Fruit fly (Drosophila melanogaster): Measurements from ENCODE around the gene Sox21b.
A peak's percentile ranks its signal among the peaks of the same experiment; 100 is the strongest.

Gene Sox21b

DNA sequence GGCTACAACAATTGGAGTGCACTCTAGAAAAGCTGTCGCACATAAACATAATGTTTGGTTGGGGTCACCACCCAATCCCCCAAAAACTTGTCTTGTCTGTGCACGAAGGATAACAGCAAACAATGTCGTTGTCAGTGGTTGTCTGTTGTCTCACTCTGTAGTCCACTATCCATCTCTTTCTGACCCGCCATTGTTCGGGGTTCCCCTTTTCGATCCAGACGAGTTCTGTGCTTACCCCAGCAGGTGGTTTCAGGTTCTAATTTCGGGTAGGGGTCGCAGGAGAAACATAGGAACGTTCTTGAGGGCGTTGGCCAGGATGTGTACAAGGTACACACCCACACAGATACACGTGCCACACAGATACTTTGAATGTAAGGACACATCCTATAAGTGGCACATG lies 12.4 kb downstream of the Sox21b start:
- no peak for TF ChIP-seq psq (optimal IDR thresholded peaks at IDR 0.05)
- no peak for TF ChIP-seq usp (GFP tag; optimal IDR thresholded peaks at IDR 0.05)
- no peak for TF ChIP-seq EcR (GFP tag; optimal IDR thresholded peaks at IDR 0.05)
- no peak for TF ChIP-seq Dll (optimal IDR thresholded peaks at IDR 0.05)
- no peak for TF ChIP-seq pan (optimal IDR thresholded peaks at IDR 0.05)
- no peak for TF ChIP-seq CG8478 (optimal IDR thresholded peaks at IDR 0.05)

dm6 chr3L:14114084-14114483 lies 17.0 kb downstream of the Sox21b start:
- no peak for TF ChIP-seq usp (GFP tag; optimal IDR thresholded peaks at IDR 0.05)
- no peak for TF ChIP-seq pan (optimal IDR thresholded peaks at IDR 0.05)
- TF ChIP-seq psq (optimal IDR thresholded peaks at IDR 0.05) = no peak
- no peak for TF ChIP-seq CG8478 (optimal IDR thresholded peaks at IDR 0.05)
- no peak for TF ChIP-seq Dll (optimal IDR thresholded peaks at IDR 0.05)
- no peak for TF ChIP-seq EcR (GFP tag; optimal IDR thresholded peaks at IDR 0.05)

DNA sequence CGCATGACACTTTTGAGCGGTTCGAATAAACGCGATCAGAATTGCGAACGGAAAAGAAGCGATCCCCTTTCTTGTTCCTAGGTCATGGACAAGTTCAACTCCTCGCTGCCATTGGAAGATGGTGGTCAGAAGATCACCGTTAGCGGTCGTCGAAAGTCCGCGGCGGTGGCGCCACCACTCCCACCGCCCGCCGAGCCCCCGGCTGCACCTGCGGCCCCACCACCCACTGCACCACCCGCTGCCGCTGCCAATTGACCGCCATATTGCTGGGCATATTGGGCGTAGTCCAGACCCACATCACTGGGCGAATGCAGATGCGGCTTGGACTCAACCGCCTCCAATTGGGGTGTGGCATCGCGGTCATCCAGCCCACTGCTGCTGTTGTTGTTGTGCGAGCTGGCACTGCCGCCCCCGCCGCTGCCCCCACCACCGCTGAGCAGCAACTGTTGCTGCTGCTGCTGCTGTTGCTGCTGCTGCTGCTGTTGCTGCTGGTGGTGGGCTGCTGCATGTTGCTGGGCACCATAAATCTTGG lies 18.2 kb downstream of the Sox21b start:
- TF ChIP-seq pan (optimal IDR thresholded peaks at IDR 0.05) (no peak), Dll (optimal IDR thresholded peaks at IDR 0.05) (no peak), usp (GFP tag; optimal IDR thresholded peaks at IDR 0.05) (no peak), EcR (GFP tag; optimal IDR thresholded peaks at IDR 0.05) (no peak), psq (optimal IDR thresholded peaks at IDR 0.05) (no peak), CG8478 (optimal IDR thresholded peaks at IDR 0.05) (no peak)

DNA sequence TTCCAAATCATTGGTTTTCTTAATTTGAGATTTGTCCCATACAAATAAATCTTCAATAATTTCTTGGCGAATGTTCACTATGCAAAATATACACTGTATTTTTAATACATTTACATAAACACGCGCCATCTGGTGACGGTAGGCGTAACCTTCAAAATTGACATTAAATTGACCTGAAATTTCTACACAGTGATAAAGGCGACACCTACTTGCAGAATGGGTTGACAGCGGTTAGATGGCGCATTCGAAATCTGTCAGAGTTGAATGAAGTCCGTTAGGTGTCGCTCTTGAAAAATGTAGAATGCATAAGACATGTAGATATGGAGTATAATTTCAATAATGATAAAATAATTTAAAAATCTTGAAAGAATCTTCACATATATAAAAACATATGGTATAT lies 19.7 kb downstream of the Sox21b start:
- TF ChIP-seq usp (GFP tag; optimal IDR thresholded peaks at IDR 0.05) (no peak), CG8478 (optimal IDR thresholded peaks at IDR 0.05) (peak; percentile 8)

DNA sequence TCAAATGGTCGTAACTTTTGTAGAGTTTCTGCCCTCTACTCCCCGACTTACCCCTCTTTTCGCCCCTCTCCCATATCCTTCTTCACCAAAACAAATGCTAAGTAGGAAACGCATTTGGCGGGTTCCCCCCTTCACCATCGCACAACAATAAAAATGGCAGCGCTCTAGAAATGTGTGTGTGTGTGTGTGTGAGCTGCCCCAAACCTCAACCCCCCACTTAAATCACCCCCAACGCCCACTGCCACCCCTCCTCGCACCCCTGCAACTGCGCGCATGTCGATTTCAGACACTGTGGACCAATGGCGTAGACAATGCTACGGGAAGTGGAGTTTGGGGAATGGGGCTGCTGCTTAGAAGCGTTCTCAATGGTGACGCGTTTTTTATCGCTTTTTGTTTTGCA lies 21.3 kb downstream of the Sox21b start:
- TF ChIP-seq Dll (optimal IDR thresholded peaks at IDR 0.05) (no peak), usp (GFP tag; optimal IDR thresholded peaks at IDR 0.05) (no peak), CG8478 (optimal IDR thresholded peaks at IDR 0.05) (no peak), EcR (GFP tag; optimal IDR thresholded peaks at IDR 0.05) (no peak), psq (optimal IDR thresholded peaks at IDR 0.05) (no peak), pan (optimal IDR thresholded peaks at IDR 0.05) (no peak)

dm6 chr3L:14108068-14108520 lies 23.0 kb downstream of the Sox21b start, which contains the start of gene Sox21a:
Gene Sox21a (minus strand): TSS chr3L:14108118.
- TF ChIP-seq Dll (optimal IDR thresholded peaks at IDR 0.05) (no peak), psq (optimal IDR thresholded peaks at IDR 0.05) (no peak), CG8478 (optimal IDR thresholded peaks at IDR 0.05) (no peak), usp (GFP tag; optimal IDR thresholded peaks at IDR 0.05) (no peak), pan (optimal IDR thresholded peaks at IDR 0.05) (no peak), EcR (GFP tag; optimal IDR thresholded peaks at IDR 0.05) (no peak)

DNA sequence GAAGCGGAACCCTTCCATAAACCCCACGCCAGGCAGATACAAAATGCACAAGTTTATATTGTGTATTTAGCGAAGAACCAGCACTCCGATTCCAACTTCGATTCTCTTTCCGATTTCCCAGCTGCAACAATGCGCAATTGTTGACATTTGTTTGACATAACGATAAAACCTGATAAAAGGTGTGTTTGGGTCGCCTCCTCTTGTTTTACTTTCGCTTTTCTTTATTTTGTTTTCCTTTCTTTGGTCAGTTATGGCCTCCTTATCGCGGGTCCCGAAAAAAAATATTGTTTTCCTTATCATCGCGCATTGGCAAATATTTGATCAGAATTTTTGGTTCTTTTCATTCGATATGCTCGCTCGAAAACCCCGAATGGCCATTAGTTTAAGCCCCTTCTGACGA lies 26.1 kb downstream of the Sox21b start:
- TF ChIP-seq EcR (GFP tag; optimal IDR thresholded peaks at IDR 0.05) (no peak), pan (optimal IDR thresholded peaks at IDR 0.05) (no peak), psq (optimal IDR thresholded peaks at IDR 0.05) (no peak), usp (GFP tag; optimal IDR thresholded peaks at IDR 0.05) (no peak), Dll (optimal IDR thresholded peaks at IDR 0.05) (no peak), CG8478 (optimal IDR thresholded peaks at IDR 0.05) (no peak)

- TF ChIP-seq usp (GFP tag; optimal IDR thresholded peaks at IDR 0.05) = no peak
- no peak for TF ChIP-seq Dll (optimal IDR thresholded peaks at IDR 0.05)
These were observed 29.5 kb downstream of the Sox21b start for dm6 chr3L:14101421-14102130.

DNA sequence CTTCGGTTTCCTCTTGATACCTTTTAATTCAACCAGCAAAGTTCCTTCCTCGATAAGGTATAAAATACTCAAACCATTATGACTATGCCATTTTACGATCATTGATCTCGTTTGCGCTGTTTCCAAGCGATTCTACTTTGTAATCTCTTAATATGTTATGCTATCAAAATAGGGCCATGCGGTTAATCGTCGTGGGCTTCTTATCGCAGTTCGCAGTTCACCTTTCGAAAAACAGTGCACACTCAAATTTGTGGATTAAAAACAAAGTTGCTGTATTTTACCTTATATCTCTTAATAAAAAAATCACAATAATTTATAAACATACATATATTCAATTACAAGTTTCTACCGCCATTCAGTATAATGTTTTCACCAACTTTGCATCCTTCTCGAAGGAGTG lies 31.1 kb downstream of the Sox21b start:
- TF ChIP-seq pan (optimal IDR thresholded peaks at IDR 0.05) (no peak), CG8478 (optimal IDR thresholded peaks at IDR 0.05) (no peak), Dll (optimal IDR thresholded peaks at IDR 0.05) (no peak), usp (GFP tag; optimal IDR thresholded peaks at IDR 0.05) (no peak), psq (optimal IDR thresholded peaks at IDR 0.05) (no peak), EcR (GFP tag; optimal IDR thresholded peaks at IDR 0.05) (no peak)

- TF ChIP-seq CG8478 (optimal IDR thresholded peaks at IDR 0.05) (no peak), Dll (optimal IDR thresholded peaks at IDR 0.05) (no peak), usp (GFP tag; optimal IDR thresholded peaks at IDR 0.05) (no peak), psq (optimal IDR thresholded peaks at IDR 0.05) (no peak), EcR (GFP tag; optimal IDR thresholded peaks at IDR 0.05) (no peak), pan (optimal IDR thresholded peaks at IDR 0.05) (no peak)
These were observed 33.1 kb downstream of the Sox21b start, which contains the start of gene Fbp1 for dm6 chr3L:14097941-14098545. Gene Fbp1 (minus strand): TSS chr3L:14098053.

- TF ChIP-seq usp (GFP tag; optimal IDR thresholded peaks at IDR 0.05) = no peak
These were observed 41.6 kb downstream of the Sox21b start for dm6 chr3L:14089516-14089915.

DNA sequence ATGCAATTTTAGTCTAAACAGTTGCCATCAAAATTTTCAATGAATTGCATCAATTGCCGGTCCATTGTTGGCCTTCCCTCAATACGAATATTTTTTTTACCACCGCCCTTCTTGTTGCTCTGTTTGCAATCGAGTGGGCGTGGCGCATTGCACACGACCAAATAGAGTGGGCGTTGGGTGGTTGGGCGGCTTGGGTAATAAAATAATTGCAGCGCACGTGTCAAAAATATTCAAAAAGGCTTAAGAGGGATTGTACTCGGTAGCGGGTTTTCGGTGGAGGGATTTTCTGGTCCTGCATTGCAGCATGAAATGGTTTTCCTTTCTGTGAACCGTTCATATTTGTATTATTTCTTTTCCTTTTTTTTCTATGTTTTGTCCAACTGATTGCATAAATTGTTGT lies 42.1 kb downstream of the Sox21b start:
- TF ChIP-seq usp (GFP tag; optimal IDR thresholded peaks at IDR 0.05) = no peak
- no peak for TF ChIP-seq psq (optimal IDR thresholded peaks at IDR 0.05)
- no peak for TF ChIP-seq EcR (GFP tag; optimal IDR thresholded peaks at IDR 0.05)

DNA sequence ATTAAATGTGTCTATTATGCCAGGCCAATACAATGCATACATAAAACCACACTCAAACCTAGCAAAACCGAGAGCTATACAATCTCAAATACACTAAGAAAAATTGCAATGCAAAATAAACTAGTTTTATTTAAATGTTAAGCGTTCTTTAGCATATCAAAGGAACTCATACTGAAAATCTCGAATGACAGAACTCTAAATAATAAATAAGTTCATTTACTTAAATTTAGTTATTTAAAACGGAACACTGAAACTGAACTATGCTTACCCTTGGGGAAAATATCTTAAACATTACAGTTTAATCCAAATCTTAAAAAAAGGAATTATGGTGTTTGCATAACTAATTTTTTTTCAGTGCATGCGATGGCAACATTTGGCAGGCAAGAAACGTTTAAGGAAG lies 44.9 kb downstream of the Sox21b start:
- TF ChIP-seq pan (optimal IDR thresholded peaks at IDR 0.05) = no peak
- TF ChIP-seq EcR (GFP tag; optimal IDR thresholded peaks at IDR 0.05) = no peak
- no peak for TF ChIP-seq Dll (optimal IDR thresholded peaks at IDR 0.05)
- TF ChIP-seq psq (optimal IDR thresholded peaks at IDR 0.05) = no peak
- no peak for TF ChIP-seq usp (GFP tag; optimal IDR thresholded peaks at IDR 0.05)
- no peak for TF ChIP-seq CG8478 (optimal IDR thresholded peaks at IDR 0.05)

Measured in whole organism.